Worm (Caenorhabditis elegans): ENCODE results near the gene ZK177.11.
"Not testable (repeated sequence)": the region's sequence is repeated elsewhere in the genome, so short reads cannot be mapped to it uniquely, and the experiment has no call there.

DNA sequence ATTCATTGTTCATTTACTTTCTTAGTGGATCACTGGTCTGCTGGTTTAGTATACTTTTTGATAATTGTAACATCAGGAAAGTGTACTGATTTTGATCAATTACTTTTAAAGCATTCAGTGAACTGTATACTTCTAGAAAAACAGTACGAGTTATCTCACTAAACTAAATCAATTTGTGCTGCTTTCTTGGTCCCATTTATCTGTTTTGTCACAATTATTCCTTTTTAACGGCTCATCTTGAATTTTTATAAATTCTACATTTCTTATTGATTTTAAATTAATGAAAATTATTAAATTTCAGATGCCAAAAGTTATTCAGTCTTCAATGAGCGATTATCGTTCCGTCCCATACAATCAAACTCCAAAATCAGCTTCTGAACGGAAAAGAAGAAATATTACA lies 12.2 kb downstream of the ZK177.11 start, which contains the start of gene hlh-25:
- not testable (repeated sequence) for TF ChIP-seq snpc-4 (tag; optimal IDR thresholded peaks at IDR 0.05); ceh-39 (tag; optimal IDR thresholded peaks at IDR 0.05); lin-13 (tag; optimal IDR thresholded peaks at IDR 0.05); drap-1 (GFP tag; optimal IDR thresholded peaks at IDR 0.05); unc-62 (GFP tag; optimal IDR thresholded peaks at IDR 0.05); sptf-1 (tag; optimal IDR thresholded peaks at IDR 0.05); pha-4 (tag; optimal IDR thresholded peaks at IDR 0.05); bed-3 (GFP tag; optimal IDR thresholded peaks at IDR 0.05); lsy-2 (tag; optimal IDR thresholded peaks at IDR 0.05); elt-3 (tag; optimal IDR thresholded peaks at IDR 0.05)
